Fruit fly (Drosophila melanogaster) Kc167 (cell line): ENCODE data around the gene CG32579.

Experiments used
- Myc ChIP-seq: fragments of >200 bp; optimal IDR thresholded peaks from 2 replicates; lab custom pipeline; 2017; ENCODE audit warnings: missing external identifiers
- Sin3A ChIP-seq: fragments of >200 bp; optimal IDR thresholded peaks from 2 replicates; lab custom pipeline; 2018; ENCODE audit warnings: missing external identifiers
- h ChIP-seq: fragments of >200 bp; optimal IDR thresholded peaks from 3 replicates; lab custom pipeline; 2018; ENCODE audit warnings: missing external identifiers
- insv ChIP-seq: fragments of >200 bp; optimal IDR thresholded peaks from 3 replicates; lab custom pipeline; 2018; ENCODE audit warnings: missing external identifiers
- psq ChIP-seq: fragments of >200 bp; optimal IDR thresholded peaks from 2 replicates; lab custom pipeline; 2017; ENCODE audit warnings: missing external identifiers
- ttk ChIP-seq: sonication (Bioruptor generic); optimal IDR thresholded peaks from 2 replicates; lab custom pipeline; 2017; ENCODE audit warnings: missing external identifiers

- TF ChIP-seq h (lab: Kevin White, UChicago) (no peak), ttk (lab: Kevin White, UChicago) (no peak), psq (no peak), insv (lab: Kevin White, UChicago) (no peak), Sin3A (lab: Kevin White, UChicago) (no peak), Myc (lab: Kevin White, UChicago) (no peak)
These were observed 27.0 kb downstream of the CG32579 start, which contains the start of gene sl for dm6 chrX:16350062-16350461.
